Fruit fly (Drosophila melanogaster): ENCODE data around the gene Brr2.
A peak's percentile ranks its signal among the peaks of the same experiment; 100 is the strongest.

The Brr2 gene

dm6 chr3L:15977565-15977964 lies 9.9 kb upstream of the Brr2 start (continued):
- no peak for TF ChIP-seq Bgb (GFP tag; IDR thresholded peaks at IDR 0.05; ENCODE audit: partially characterized antibody)

DNA sequence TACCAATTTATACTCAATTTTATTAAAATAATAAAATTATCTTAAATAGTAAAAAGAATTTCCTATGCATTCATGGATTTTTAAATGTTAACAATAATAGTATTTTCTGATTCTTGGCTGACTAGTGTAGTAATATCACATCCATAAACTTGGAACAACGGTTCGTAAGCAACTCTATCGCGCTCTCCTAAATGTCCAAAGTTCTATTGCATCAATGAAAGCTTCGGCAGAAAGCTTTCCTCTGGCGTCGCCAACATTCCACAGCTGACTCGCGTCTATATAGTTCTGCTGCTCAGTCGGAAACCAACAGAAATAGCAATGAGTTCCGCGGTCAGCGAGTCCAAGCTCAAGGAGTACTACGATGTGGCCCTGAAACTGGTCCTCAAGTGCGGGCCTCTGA lies 9.1 kb upstream of the Brr2 start, which contains the start of gene CG17029:
TSS of gene CG17029 (plus strand) at position 113 of the 400 bp plus-strand sequence.
- TF ChIP-seq CG15514 (GFP tag; optimal IDR thresholded peaks at IDR 0.05): peak; percentile 24
- TF ChIP-seq Drgx (GFP tag; IDR thresholded peaks at IDR 0.05): no peak; the same call in 1 of the 2 replicates
- no peak for TF ChIP-seq CG8478 (optimal IDR thresholded peaks at IDR 0.05)
- no peak for TF ChIP-seq Ptx1 (GFP tag; IDR thresholded peaks at IDR 0.05)
- no peak for TF ChIP-seq CG3407 (GFP tag; optimal IDR thresholded peaks at IDR 0.05)
- TF ChIP-seq CG6854 (GFP tag; optimal IDR thresholded peaks at IDR 0.05): peak; percentile 44
- TF ChIP-seq Scr (GFP tag; IDR thresholded peaks at IDR 0.05; ENCODE audit: partially characterized antibody): peak; percentile 14; the same call in 1 of the 2 replicates
- peak; percentile 7 for TF ChIP-seq Fer1 (GFP tag; optimal IDR thresholded peaks at IDR 0.05)
- TF ChIP-seq CG2678 (tag; optimal IDR thresholded peaks at IDR 0.05): peak; percentile 54
- peak; percentile 55 for TF ChIP-seq ftz-f1 (GFP tag; optimal IDR thresholded peaks at IDR 0.05)
- TF ChIP-seq Pdp1 (GFP tag; optimal IDR thresholded peaks at IDR 0.05): peak in 1 of 2 experiments; percentile 42
- peak; percentile 17 for TF ChIP-seq Deaf1 (tag; optimal IDR thresholded peaks at IDR 0.05)
- 0 out of 2 replicates have a peak, but pooled peaks have one; percentile 14 for TF ChIP-seq vvl (GFP tag; IDR thresholded peaks at IDR 0.05)
- TF ChIP-seq CG31441 (GFP tag; IDR thresholded peaks at IDR 0.05): 0 out of 2 replicates have a peak, but pooled peaks have one; percentile 29
- peak; percentile 35; the same call in 1 of the 2 replicates for TF ChIP-seq CG32532 (GFP tag; IDR thresholded peaks at IDR 0.05)
- 0 out of 4 replicates have a peak, but pooled peaks have one; percentile 25 for TF ChIP-seq chinmo (GFP tag; IDR thresholded peaks at IDR 0.05; ENCODE audit: partially characterized antibody)
- peak; percentile 6 for TF ChIP-seq Meics (GFP tag; optimal IDR thresholded peaks at IDR 0.05)

DNA sequence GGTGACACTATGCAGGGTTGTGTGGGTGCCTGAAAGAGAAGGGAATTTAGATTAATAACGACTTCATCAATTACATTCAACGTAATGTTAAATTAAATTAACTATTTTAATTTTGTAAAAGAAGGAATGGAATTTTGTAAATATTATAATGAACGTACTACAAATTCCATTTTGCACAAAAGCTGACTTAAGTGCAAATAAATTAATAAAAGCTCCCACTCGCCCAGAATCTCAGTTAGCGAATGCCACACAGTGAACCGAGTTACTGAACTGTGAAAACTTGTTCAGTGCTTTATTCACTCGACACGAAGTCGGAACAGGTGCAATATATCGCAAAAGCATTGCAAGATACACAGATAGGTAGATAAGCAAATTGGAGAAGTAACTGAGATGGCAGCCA lies 7.4 kb upstream of the Brr2 start, which contains the start of gene CG17026:
TSS of gene CG17026 (plus strand) at position 301 of the 400 bp plus-strand sequence.
- TF ChIP-seq Lhr (GFP tag; optimal IDR thresholded peaks at IDR 0.05) (no peak), HmgZ (tag; optimal IDR thresholded peaks at IDR 0.05) (no peak), CG6254 (GFP tag; optimal IDR thresholded peaks at IDR 0.05) (no peak), Pdp1 (GFP tag; optimal IDR thresholded peaks at IDR 0.05) (no peak), eve (GFP tag; optimal IDR thresholded peaks at IDR 0.05) (no peak), cg (GFP tag; optimal IDR thresholded peaks at IDR 0.05) (no peak), CG6791 (GFP tag; IDR thresholded peaks at IDR 0.05; ENCODE audit: partially characterized antibody) (no peak), Nf-YB (GFP tag; optimal IDR thresholded peaks at IDR 0.05) (no peak), CG12942 (GFP tag; optimal IDR thresholded peaks at IDR 0.05) (no peak), H15 (GFP tag; IDR thresholded peaks at IDR 0.05) (no peak), D19B (GFP tag; optimal IDR thresholded peaks at IDR 0.05) (no peak), pho (GFP tag; optimal IDR thresholded peaks at IDR 0.05) (no peak), zfh2 (GFP tag; optimal IDR thresholded peaks at IDR 0.05) (no peak), Sox102F (GFP tag; optimal IDR thresholded peaks at IDR 0.05) (no peak), ac (GFP tag; optimal IDR thresholded peaks at IDR 0.05) (no peak), cato (GFP tag; optimal IDR thresholded peaks at IDR 0.05; ENCODE audit: borderline replicate concordance) (no peak), vvl (GFP tag; IDR thresholded peaks at IDR 0.05) (no peak)

DNA sequence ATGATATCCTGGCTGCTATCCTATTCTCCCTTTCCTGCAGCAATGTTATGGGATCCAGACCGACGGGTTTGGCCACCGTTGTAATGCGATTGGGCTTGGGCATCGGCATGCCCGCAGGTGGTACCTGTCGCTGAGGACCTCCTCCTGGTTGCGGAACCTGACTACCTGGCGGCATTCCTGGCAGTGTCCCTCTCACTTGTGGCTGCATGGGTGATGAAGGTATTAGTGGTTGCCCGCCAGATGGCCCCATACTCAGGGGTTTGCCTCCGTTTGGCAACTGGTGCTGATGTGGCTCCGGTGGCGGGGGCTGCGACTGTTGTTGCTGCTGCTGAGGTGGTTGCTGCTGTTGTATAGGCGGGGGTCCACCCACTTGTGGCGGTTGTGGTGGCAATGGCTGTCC lies 6.5 kb upstream of the Brr2 start:
- TF ChIP-seq stc (GFP tag; IDR thresholded peaks at IDR 0.05) (no peak), Ets65A (GFP tag) (peak; percentile 90), BtbVII (GFP tag; optimal IDR thresholded peaks at IDR 0.05) (no peak), CG10959 (GFP tag; IDR thresholded peaks at IDR 0.05) (no peak), sug (tag; optimal IDR thresholded peaks at IDR 0.05) (no peak), CG11456 (GFP tag; IDR thresholded peaks at IDR 0.05) (no peak), sima (GFP tag; optimal IDR thresholded peaks at IDR 0.05) (no peak), CG6683 (GFP tag; optimal IDR thresholded peaks at IDR 0.05) (no peak), CG16779 (GFP tag; IDR thresholded peaks at IDR 0.05) (0 out of 2 replicates have a peak, but pooled peaks have one; percentile 28), CG10979 (tag; optimal IDR thresholded peaks at IDR 0.05) (no peak), Med (GFP tag) (peak; percentile 12), salm (tag; optimal IDR thresholded peaks at IDR 0.05) (no peak)
